Fruit fly (Drosophila melanogaster): ENCODE results near the gene CG14105.

CG14105 gene

dm6 chr3L:13410999-13411398 is 15.5 kb downstream of the CG14105 start:
- TF ChIP-seq Blimp-1 (GFP tag; optimal IDR thresholded peaks at IDR 0.05), result no peak
- no peak for TF ChIP-seq Hr4 (GFP tag; optimal IDR thresholded peaks at IDR 0.05)
- TF ChIP-seq CG31627 (GFP tag; optimal IDR thresholded peaks at IDR 0.05), result peak; percentile 53
- no peak for TF ChIP-seq Eip93F (GFP tag; optimal IDR thresholded peaks at IDR 0.05)
- peak; percentile 100 for TF ChIP-seq CG1621 (tag; optimal IDR thresholded peaks at IDR 0.05)
- no peak for TF ChIP-seq spab (GFP tag; optimal IDR thresholded peaks at IDR 0.05)
- no peak for TF ChIP-seq fkh (GFP tag; optimal IDR thresholded peaks at IDR 0.05)
- TF ChIP-seq CG4318 (GFP tag; optimal IDR thresholded peaks at IDR 0.05), result no peak
- no peak for TF ChIP-seq CG16779 (tag; optimal IDR thresholded peaks at IDR 0.05)
- no peak for TF ChIP-seq ss (GFP tag; optimal IDR thresholded peaks at IDR 0.05)
- TF ChIP-seq Met (GFP tag; optimal IDR thresholded peaks at IDR 0.05), result peak; percentile 5
- no peak for TF ChIP-seq Lpt (GFP tag; optimal IDR thresholded peaks at IDR 0.05)
- no peak for TF ChIP-seq CG3032 (tag; optimal IDR thresholded peaks at IDR 0.05)
- TF ChIP-seq fd85E (GFP tag; optimal IDR thresholded peaks at IDR 0.05), result no peak
- no peak for TF ChIP-seq CG6854 (GFP tag; optimal IDR thresholded peaks at IDR 0.05)
- no peak for TF ChIP-seq CG3919 (GFP tag; optimal IDR thresholded peaks at IDR 0.05)
- peak; percentile 15 for TF ChIP-seq CG10631 (GFP tag; optimal IDR thresholded peaks at IDR 0.05)
- peak; percentile 37 for TF ChIP-seq cyc (GFP tag; optimal IDR thresholded peaks at IDR 0.05)
- no peak for TF ChIP-seq OdsH (GFP tag; optimal IDR thresholded peaks at IDR 0.05)
- TF ChIP-seq esn (GFP tag; optimal IDR thresholded peaks at IDR 0.05), result peak; percentile 51
- TF ChIP-seq CG11902 (GFP tag; optimal IDR thresholded peaks at IDR 0.05), result no peak
- no peak for TF ChIP-seq eg (GFP tag; IDR thresholded peaks at IDR 0.05)
- no peak for TF ChIP-seq Hr38 (GFP tag; optimal IDR thresholded peaks at IDR 0.05)
- no peak for TF ChIP-seq CG8319 (GFP tag; optimal IDR thresholded peaks at IDR 0.05)
- TF ChIP-seq CG11762 (GFP tag; optimal IDR thresholded peaks at IDR 0.05; ENCODE audit: insufficient read depth), result no peak
- TF ChIP-seq topi (GFP tag; optimal IDR thresholded peaks at IDR 0.05), result no peak
- TF ChIP-seq CG15336 (GFP tag; IDR thresholded peaks at IDR 0.05), result no peak
- TF ChIP-seq net (GFP tag; optimal IDR thresholded peaks at IDR 0.05), result no peak
- TF ChIP-seq CG9139 (GFP tag; optimal IDR thresholded peaks at IDR 0.05), result no peak
- TF ChIP-seq svp (GFP tag), result no peak
- no peak for TF ChIP-seq CG8119 (GFP tag; IDR thresholded peaks at IDR 0.05)
- TF ChIP-seq CG7368 (GFP tag; optimal IDR thresholded peaks at IDR 0.05), result no peak
- no peak for TF ChIP-seq vri (GFP tag; optimal IDR thresholded peaks at IDR 0.05)
- no peak for TF ChIP-seq dac (GFP tag; optimal IDR thresholded peaks at IDR 0.05)
- TF ChIP-seq CG6792 (GFP tag; optimal IDR thresholded peaks at IDR 0.05), result no peak
- no peak for TF ChIP-seq fd59A (GFP tag; optimal IDR thresholded peaks at IDR 0.05)
- no peak for TF ChIP-seq acj6 (GFP tag; optimal IDR thresholded peaks at IDR 0.05)
- no peak for TF ChIP-seq CG8632 (GFP tag; optimal IDR thresholded peaks at IDR 0.05)
- no peak for TF ChIP-seq CG10669 (GFP tag; optimal IDR thresholded peaks at IDR 0.05)
- TF ChIP-seq CG34406 (GFP tag; optimal IDR thresholded peaks at IDR 0.05), result no peak
- no peak for TF ChIP-seq Ets96B (tag; optimal IDR thresholded peaks at IDR 0.05)
- no peak for TF ChIP-seq CG11294 (GFP tag; IDR thresholded peaks at IDR 0.05)
- TF ChIP-seq CG6163 (GFP tag; IDR thresholded peaks at IDR 0.05), result no peak
- no peak for TF ChIP-seq Ets21C (GFP tag; optimal IDR thresholded peaks at IDR 0.05)
- no peak for TF ChIP-seq dsx (GFP tag; optimal IDR thresholded peaks at IDR 0.05; ENCODE audit: poor library complexity, severe bottlenecking)
- no peak for TF ChIP-seq CG32006 (GFP tag; optimal IDR thresholded peaks at IDR 0.05)
- TF ChIP-seq achi (GFP tag; optimal IDR thresholded peaks at IDR 0.05), result no peak
- no peak for TF ChIP-seq Smox (GFP tag; optimal IDR thresholded peaks at IDR 0.05)
- no peak for TF ChIP-seq Eip75B (GFP tag; optimal IDR thresholded peaks at IDR 0.05)
- TF ChIP-seq CG6808 (GFP tag; optimal IDR thresholded peaks at IDR 0.05), result no peak
- no peak for TF ChIP-seq Sox102F (GFP tag; optimal IDR thresholded peaks at IDR 0.05)
- TF ChIP-seq Sox14 (GFP tag; optimal IDR thresholded peaks at IDR 0.05), result no peak
- TF ChIP-seq pdm3 (GFP tag; optimal IDR thresholded peaks at IDR 0.05), result no peak
